Fruit fly (Drosophila melanogaster) whole organism, prepupa: Measurements from ENCODE around the gene Scgalpha.

Experiments used
- Blimp-1 ChIP-seq: fragments of 200-800 bp; sonication (Bioruptor generic); optimal IDR thresholded peaks from 3 replicates; lab custom pipeline; 2017; ENCODE audit warnings: missing biosample characterization, missing genetic modification characterization, mild to moderate bottlenecking, moderate library complexity, missing genetic modification reagents
- CG10631 ChIP-seq: fragments of 200-800 bp; sonication (Bioruptor generic); optimal IDR thresholded peaks from 2 replicates; lab custom pipeline; 2016; ENCODE audit warnings: missing biosample characterization, missing genetic modification characterization
- CG11762 ChIP-seq: fragments of 200-800 bp; sonication (Bioruptor generic); optimal IDR thresholded peaks from 3 replicates; lab custom pipeline; 2016; ENCODE audit warnings: missing biosample characterization, missing genetic modification characterization; ENCODE audit not compliant: insufficient read depth
- CG11902 ChIP-seq: fragments of 200-800 bp; sonication (Bioruptor generic); optimal IDR thresholded peaks from 3 replicates; lab custom pipeline; 2016; ENCODE audit warnings: missing biosample characterization, missing genetic modification characterization
- CG15336 ChIP-seq: fragments of 200-800 bp; sonication (Bioruptor generic); IDR thresholded peaks from 2 replicates; pipeline ENCODE4 v1.3.6; 2022; ENCODE audit warnings: missing biosample characterization, missing genetic modification characterization
- CG1621 ChIP-seq: fragments of 200-800 bp; sonication (Bioruptor generic); optimal IDR thresholded peaks from 3 replicates; lab custom pipeline; 2018; ENCODE audit warnings: missing biosample characterization, mild to moderate bottlenecking, missing genetic modification characterization
- CG31627 ChIP-seq: fragments of 200-800 bp; sonication (Bioruptor generic); optimal IDR thresholded peaks from 3 replicates; lab custom pipeline; 2016; ENCODE audit warnings: missing biosample characterization, missing genetic modification characterization
- CG32006 ChIP-seq: fragments of 200-800 bp; sonication (Bioruptor generic); optimal IDR thresholded peaks from 3 replicates; lab custom pipeline; 2017; ENCODE audit warnings: missing biosample characterization, mild to moderate bottlenecking, missing genetic modification characterization
- CG34406 ChIP-seq: fragments of 200-800 bp; sonication (Bioruptor generic); optimal IDR thresholded peaks from 3 replicates; lab custom pipeline; 2016; ENCODE audit warnings: missing biosample characterization, missing genetic modification characterization
- CG4318 ChIP-seq: fragments of 200-800 bp; sonication (Bioruptor generic); optimal IDR thresholded peaks from 3 replicates; lab custom pipeline; 2017; ENCODE audit warnings: missing biosample characterization, mild to moderate bottlenecking, missing genetic modification characterization
- CG6163 ChIP-seq: fragments of 200-800 bp; sonication (Bioruptor generic); IDR thresholded peaks from 3 replicates; pipeline ENCODE4 v1.3.6; 2022; ENCODE audit warnings: missing biosample characterization, missing genetic modification characterization
- CG6854 ChIP-seq: fragments of 200-800 bp; sonication (Bioruptor generic); optimal IDR thresholded peaks from 2 replicates; lab custom pipeline; 2017; ENCODE audit warnings: missing biosample characterization, mild to moderate bottlenecking, missing genetic modification characterization
- CG8119 ChIP-seq: fragments of 200-800 bp; sonication (Bioruptor generic); IDR thresholded peaks from 3 replicates; pipeline ENCODE4 v1.3.6; 2022; ENCODE audit warnings: missing biosample characterization, missing genetic modification characterization
- CG8319 ChIP-seq: fragments of 200-800 bp; sonication (Bioruptor generic); optimal IDR thresholded peaks from 3 replicates; lab custom pipeline; 2016; ENCODE audit warnings: missing biosample characterization, missing genetic modification characterization
- CG9139 ChIP-seq: fragments of 200-800 bp; sonication (Bioruptor generic); optimal IDR thresholded peaks from 3 replicates; lab custom pipeline; 2017; ENCODE audit warnings: missing biosample characterization, mild to moderate bottlenecking, missing genetic modification characterization
- Eip75B ChIP-seq: fragments of 200-800 bp; sonication (Bioruptor generic); optimal IDR thresholded peaks from 3 replicates; lab custom pipeline; 2016; ENCODE audit warnings: missing biosample characterization, missing genetic modification characterization
- Eip93F ChIP-seq: fragments of 200-800 bp; sonication (Bioruptor generic); optimal IDR thresholded peaks from 2 replicates; lab custom pipeline; 2016; ENCODE audit warnings: missing biosample characterization, mild to moderate bottlenecking, missing genetic modification characterization
- Ets21C ChIP-seq: fragments of 200-800 bp; sonication (Bioruptor generic); optimal IDR thresholded peaks from 3 replicates; lab custom pipeline; 2016; ENCODE audit warnings: missing biosample characterization, missing genetic modification characterization
- Ets96B ChIP-seq: fragments of 200-800 bp; optimal IDR thresholded peaks from 2 replicates; lab custom pipeline; 2019; ENCODE audit warnings: missing biosample characterization, mild to moderate bottlenecking, missing genetic modification characterization, moderate library complexity
- Gug ChIP-seq: fragments of 200-800 bp; sonication (Bioruptor generic); IDR thresholded peaks from 2 replicates; pipeline ENCODE4 v1.3.6; 2022; ENCODE audit warnings: missing biosample characterization, missing genetic modification characterization
- Hr39 ChIP-seq: fragments of 200-800 bp; sonication (Bioruptor generic); optimal IDR thresholded peaks from 2 replicates; lab custom pipeline; 2016; ENCODE audit warnings: missing biosample characterization, missing genetic modification characterization
- Hr4 ChIP-seq: fragments of 200-800 bp; sonication (Bioruptor generic); optimal IDR thresholded peaks from 3 replicates; lab custom pipeline; 2016; ENCODE audit warnings: missing biosample characterization, missing genetic modification characterization
- Lpt ChIP-seq: fragments of 200-800 bp; sonication (Bioruptor generic); optimal IDR thresholded peaks from 3 replicates; lab custom pipeline; 2016; ENCODE audit warnings: missing biosample characterization, missing genetic modification characterization
- Met ChIP-seq: fragments of 200-800 bp; sonication (Bioruptor generic); optimal IDR thresholded peaks from 3 replicates; lab custom pipeline; 2016; ENCODE audit warnings: missing biosample characterization, missing genetic modification characterization
- OdsH ChIP-seq: fragments of 200-800 bp; sonication (Bioruptor generic); optimal IDR thresholded peaks from 3 replicates; lab custom pipeline; 2016; ENCODE audit warnings: missing biosample characterization, missing genetic modification characterization
- Smox ChIP-seq: fragments of 200-800 bp; sonication (Bioruptor generic); optimal IDR thresholded peaks from 3 replicates; lab custom pipeline; 2016; ENCODE audit warnings: missing biosample characterization, missing genetic modification characterization
- Sox14 ChIP-seq: fragments of 200-800 bp; sonication (Bioruptor generic); optimal IDR thresholded peaks from 3 replicates; lab custom pipeline; 2016; ENCODE audit warnings: missing biosample characterization, missing genetic modification characterization
- achi ChIP-seq: fragments of 200-800 bp; sonication (Bioruptor generic); optimal IDR thresholded peaks from 3 replicates; lab custom pipeline; 2016; ENCODE audit warnings: missing biosample characterization, missing genetic modification characterization
- acj6 ChIP-seq: fragments of 200-800 bp; sonication (Bioruptor generic); optimal IDR thresholded peaks from 3 replicates; lab custom pipeline; 2016; ENCODE audit warnings: missing biosample characterization, missing genetic modification characterization
- cyc ChIP-seq: fragments of 200-800 bp; sonication (Bioruptor generic); optimal IDR thresholded peaks from 3 replicates; lab custom pipeline; 2016; ENCODE audit warnings: missing biosample characterization, missing genetic modification characterization
- dac ChIP-seq: fragments of 200-800 bp; sonication (Bioruptor generic); optimal IDR thresholded peaks from 2 replicates; lab custom pipeline; 2017; ENCODE audit warnings: missing biosample characterization, mild to moderate bottlenecking, missing genetic modification characterization
- dsx ChIP-seq: fragments of 200-800 bp; optimal IDR thresholded peaks from 3 replicates; lab custom pipeline; 2019; ENCODE audit warnings: missing biosample characterization, mild to moderate bottlenecking, missing genetic modification characterization, moderate library complexity; ENCODE audit not compliant: poor library complexity, severe bottlenecking
- esn ChIP-seq: fragments of 200-800 bp; sonication (Bioruptor generic); optimal IDR thresholded peaks from 2 replicates; lab custom pipeline; 2016; ENCODE audit warnings: missing biosample characterization, mild to moderate bottlenecking, missing genetic modification characterization, moderate library complexity
- fd59A ChIP-seq: fragments of 200-800 bp; sonication (Bioruptor generic); optimal IDR thresholded peaks from 2 replicates; lab custom pipeline; 2017; ENCODE audit warnings: missing biosample characterization, mild to moderate bottlenecking, missing genetic modification characterization, missing genetic modification reagents
- fkh ChIP-seq: fragments of 200-800 bp; sonication (Bioruptor generic); optimal IDR thresholded peaks from 3 replicates; lab custom pipeline; 2017; ENCODE audit warnings: missing biosample characterization, mild to moderate bottlenecking, missing genetic modification characterization, moderate library complexity
- lz ChIP-seq: fragments of 200-800 bp; sonication (Bioruptor generic); optimal IDR thresholded peaks from 3 replicates; lab custom pipeline; 2016; ENCODE audit warnings: missing biosample characterization, missing genetic modification characterization
- net ChIP-seq: fragments of 200-800 bp; sonication (Bioruptor generic); optimal IDR thresholded peaks from 3 replicates; lab custom pipeline; 2016; ENCODE audit warnings: missing biosample characterization, missing genetic modification characterization
- spab ChIP-seq: fragments of 200-800 bp; sonication (Bioruptor generic); optimal IDR thresholded peaks from 2 replicates; lab custom pipeline; 2017; ENCODE audit warnings: missing biosample characterization, mild to moderate bottlenecking, missing genetic modification characterization, missing genetic modification reagents
- svp ChIP-seq: fragments of 200-800 bp; sonication (Bioruptor generic); peaks from one replicate; lab custom pipeline; 2016; ENCODE audit warnings: missing biosample characterization, missing genetic modification characterization

Scgalpha gene

dm6 chr2L:8279400-8280065 lies 23.7 kb upstream of the Scgalpha start (continued):
- peak; percentile 92 for TF ChIP-seq fd59A (GFP tag; lab: Kevin White, UChicago)
- TF ChIP-seq acj6 (GFP tag; lab: Kevin White, UChicago) = peak; percentile 93
- TF ChIP-seq Gug (GFP tag; lab: Robert Waterston, UW) = peak; percentile 75
- TF ChIP-seq esn (GFP tag; lab: Kevin White, UChicago) = peak; percentile 97
- peak; percentile 40 for TF ChIP-seq dac (GFP tag; lab: Kevin White, UChicago)
- peak; percentile 57 for TF ChIP-seq Hr4
- peak; percentile 92 for TF ChIP-seq CG6854 (GFP tag; lab: Kevin White, UChicago)
- peak; percentile 89 for TF ChIP-seq spab (GFP tag; lab: Kevin White, UChicago)
- no peak for TF ChIP-seq fkh
- TF ChIP-seq CG32006 (GFP tag; lab: Kevin White, UChicago) = peak; percentile 79
- peak; percentile 93 for TF ChIP-seq CG6163
- TF ChIP-seq CG11762 = peak; percentile 86
- peak; percentile 86 for TF ChIP-seq CG34406 (GFP tag; lab: Kevin White, UChicago)
- TF ChIP-seq OdsH (GFP tag; lab: Kevin White, UChicago) = peak; percentile 90
- TF ChIP-seq CG9139 = peak; percentile 85
- peak; percentile 95 for TF ChIP-seq CG31627 (GFP tag; lab: Kevin White, UChicago)
- peak; percentile 92 for TF ChIP-seq CG1621 (tag; lab: Kevin White, UChicago)
- peak; percentile 95 for TF ChIP-seq Hr39 (GFP tag; lab: Kevin White, UChicago)
- peak; percentile 97 for TF ChIP-seq Met
- peak; percentile 83 for TF ChIP-seq Blimp-1 (GFP tag; lab: Kevin White, UChicago)
- peak; percentile 90 for TF ChIP-seq Ets21C (GFP tag; lab: Kevin White, UChicago)
- peak; percentile 94 for TF ChIP-seq Sox14 (GFP tag; lab: Kevin White, UChicago)
- peak; percentile 98 for TF ChIP-seq svp (GFP tag; lab: Kevin White, UChicago)
- peak; percentile 96 for TF ChIP-seq Smox
- peak; percentile 88 for TF ChIP-seq net
- TF ChIP-seq CG11902 (GFP tag; lab: Kevin White, UChicago) = peak; percentile 78
- TF ChIP-seq lz (GFP tag; lab: Kevin White, UChicago) = peak; percentile 96
- TF ChIP-seq dsx (GFP tag; lab: Kevin White, UChicago) = peak; percentile 92
- peak; percentile 90 for TF ChIP-seq achi (GFP tag; lab: Kevin White, UChicago)

- TF ChIP-seq CG8319 (peak; percentile 13), dsx (GFP tag; lab: Kevin White, UChicago) (peak; percentile 39), Lpt (GFP tag; lab: Kevin White, UChicago) (no peak), Eip93F (no peak), fkh (peak; percentile 51), CG15336 (GFP tag; lab: Robert Waterston, UW) (no peak), Eip75B (GFP tag; lab: Kevin White, UChicago) (no peak), CG10631 (no peak), Ets21C (GFP tag; lab: Kevin White, UChicago) (no peak), net (no peak), OdsH (GFP tag; lab: Kevin White, UChicago) (no peak), CG8119 (GFP tag; lab: Robert Waterston, UW) (no peak), cyc (GFP tag; lab: Kevin White, UChicago) (no peak), CG32006 (GFP tag; lab: Kevin White, UChicago) (no peak), spab (GFP tag; lab: Kevin White, UChicago) (no peak)
Measured at dm6 chr2L:8280225-8280624, 23.0 kb upstream of the Scgalpha start.

- TF ChIP-seq Ets96B (tag; lab: Kevin White, UChicago) (no peak), CG8319 (no peak), CG1621 (tag; lab: Kevin White, UChicago) (no peak), CG4318 (GFP tag; lab: Kevin White, UChicago) (no peak), Hr39 (GFP tag; lab: Kevin White, UChicago) (no peak), spab (GFP tag; lab: Kevin White, UChicago) (no peak)
Measured at dm6 chr2L:8281872-8282271, 21.4 kb upstream of the Scgalpha start.
